Fruit fly (Drosophila melanogaster): Measurements from ENCODE around the gene CG10068.

- TF ChIP-seq Hnf4 (GFP tag; optimal IDR thresholded peaks at IDR 0.05): no peak
- TF ChIP-seq N (GFP tag; optimal IDR thresholded peaks at IDR 0.05): no peak
- TF ChIP-seq psq (GFP tag; optimal IDR thresholded peaks at IDR 0.05): no peak
- TF ChIP-seq pan (optimal IDR thresholded peaks at IDR 0.05): no peak
Measured at dm6 chr3R:7087201-7087505, 40.7 kb downstream of the CG10068 start.
